Worm (Caenorhabditis elegans): ENCODE data around the gene clec-179.
A peak's percentile ranks its signal among the peaks of the same experiment; 100 is the strongest.

DNA sequence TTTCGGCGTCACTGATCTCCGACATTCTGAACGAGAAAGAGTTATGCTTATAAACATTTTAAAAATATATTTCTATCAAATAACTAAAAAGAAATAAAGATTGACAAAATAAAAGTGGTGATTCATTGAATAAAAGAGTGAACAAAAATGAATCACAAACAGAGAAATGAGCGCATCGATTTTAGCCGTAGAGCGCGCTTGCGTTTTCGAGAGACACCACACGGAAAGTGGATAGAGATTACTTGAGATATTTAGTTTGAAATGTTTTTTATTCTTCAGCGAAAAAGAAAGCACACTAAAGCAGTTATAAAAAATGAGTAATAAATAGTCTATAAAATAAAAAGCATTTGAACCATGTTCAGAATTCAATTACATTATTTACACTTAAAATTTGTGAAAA is 45.7 kb upstream of the clec-179 start, which contains the start of gene cap-1:
- TF ChIP-seq nhr-232 (tag; optimal IDR thresholded peaks at IDR 0.05) (no peak), lin-11 (tag; optimal IDR thresholded peaks at IDR 0.05) (no peak), ceh-48 (tag; optimal IDR thresholded peaks at IDR 0.05) (peak; percentile 95), Y22D7AL.16 (tag; optimal IDR thresholded peaks at IDR 0.05) (no peak), elt-2 (tag; optimal IDR thresholded peaks at IDR 0.05) (peak; percentile 43), ahr-1 (tag; optimal IDR thresholded peaks at IDR 0.05) (no peak), ceh-18 (tag; optimal IDR thresholded peaks at IDR 0.05) (peak; percentile 21), dmd-4 (tag; optimal IDR thresholded peaks at IDR 0.05; ENCODE audit: borderline replicate concordance) (no peak)
